Fruit fly (Drosophila melanogaster): Measurements from ENCODE around the gene SmydA-2.

Gene SmydA-2

dm6 chr3L:18976720-18977119 lies 26.3 kb downstream of the SmydA-2 start (continued):
- TF ChIP-seq vri (GFP tag; optimal IDR thresholded peaks at IDR 0.05) = no peak
- no peak for TF ChIP-seq cyc (GFP tag; optimal IDR thresholded peaks at IDR 0.05)
- TF ChIP-seq fkh (GFP tag; optimal IDR thresholded peaks at IDR 0.05) = no peak
- peak; percentile 76 for TF ChIP-seq svp (GFP tag)
- peak; percentile 1 for TF ChIP-seq CG8319 (GFP tag; optimal IDR thresholded peaks at IDR 0.05)
- TF ChIP-seq CG6792 (GFP tag; optimal IDR thresholded peaks at IDR 0.05) = no peak
- no peak for TF ChIP-seq CG3032 (tag; optimal IDR thresholded peaks at IDR 0.05)
- no peak for TF ChIP-seq net (GFP tag; optimal IDR thresholded peaks at IDR 0.05)
- TF ChIP-seq pdm3 (GFP tag; optimal IDR thresholded peaks at IDR 0.05) = peak; percentile 31
- TF ChIP-seq Hr38 (GFP tag; optimal IDR thresholded peaks at IDR 0.05) = no peak
- no peak for TF ChIP-seq CG7368 (GFP tag; optimal IDR thresholded peaks at IDR 0.05)
- TF ChIP-seq Eip93F (GFP tag; optimal IDR thresholded peaks at IDR 0.05) = no peak
- TF ChIP-seq CG6808 (GFP tag; optimal IDR thresholded peaks at IDR 0.05) = no peak
- no peak for TF ChIP-seq dsx (GFP tag; optimal IDR thresholded peaks at IDR 0.05; ENCODE audit: poor library complexity, severe bottlenecking)
- TF ChIP-seq CG11902 (GFP tag; optimal IDR thresholded peaks at IDR 0.05) = no peak
- TF ChIP-seq dac (GFP tag; optimal IDR thresholded peaks at IDR 0.05) = no peak
- TF ChIP-seq CG4318 (GFP tag; optimal IDR thresholded peaks at IDR 0.05) = no peak
- TF ChIP-seq Smox (GFP tag; optimal IDR thresholded peaks at IDR 0.05) = peak; percentile 50
- no peak for TF ChIP-seq CG6163 (GFP tag; IDR thresholded peaks at IDR 0.05)
- TF ChIP-seq fd85E (GFP tag; optimal IDR thresholded peaks at IDR 0.05) = no peak
- no peak for TF ChIP-seq CG16779 (tag; optimal IDR thresholded peaks at IDR 0.05)
- no peak for TF ChIP-seq Lpt (GFP tag; optimal IDR thresholded peaks at IDR 0.05)
- TF ChIP-seq CG32006 (GFP tag; optimal IDR thresholded peaks at IDR 0.05) = no peak
- TF ChIP-seq achi (GFP tag; optimal IDR thresholded peaks at IDR 0.05) = peak; percentile 25
- TF ChIP-seq CG11294 (GFP tag; IDR thresholded peaks at IDR 0.05) = no peak
- TF ChIP-seq Met (GFP tag; optimal IDR thresholded peaks at IDR 0.05) = peak; percentile 48
- TF ChIP-seq CG15336 (GFP tag; IDR thresholded peaks at IDR 0.05) = no peak
- no peak for TF ChIP-seq CG8632 (GFP tag; optimal IDR thresholded peaks at IDR 0.05)
- no peak for TF ChIP-seq OdsH (GFP tag; optimal IDR thresholded peaks at IDR 0.05)
- no peak for TF ChIP-seq Gug (GFP tag; IDR thresholded peaks at IDR 0.05)
- no peak for TF ChIP-seq CG9139 (GFP tag; optimal IDR thresholded peaks at IDR 0.05)

- TF ChIP-seq CG3919 (GFP tag; optimal IDR thresholded peaks at IDR 0.05) (peak; percentile 10), CG7368 (GFP tag; optimal IDR thresholded peaks at IDR 0.05) (no peak), CG6163 (GFP tag; IDR thresholded peaks at IDR 0.05) (0 out of 3 replicates have a peak, but pooled peaks have one; percentile 25), Hr4 (GFP tag; optimal IDR thresholded peaks at IDR 0.05) (no peak), CG31627 (GFP tag; optimal IDR thresholded peaks at IDR 0.05) (peak; percentile 38), CG8119 (GFP tag; IDR thresholded peaks at IDR 0.05) (no peak), Eip75B (GFP tag; optimal IDR thresholded peaks at IDR 0.05) (no peak), pdm3 (GFP tag; optimal IDR thresholded peaks at IDR 0.05) (peak; percentile 8), Eip93F (GFP tag; optimal IDR thresholded peaks at IDR 0.05) (no peak), Eip78C (GFP tag) (peak; percentile 62)
Observed at dm6 chr3L:18968193-18968969, 34.7 kb downstream of the SmydA-2 start.

dm6 chr3L:18957032-18957431 lies 46.0 kb downstream of the SmydA-2 start:
- TF ChIP-seq CG4318 (GFP tag; optimal IDR thresholded peaks at IDR 0.05) (no peak), Eip78C (GFP tag) (peak; percentile 22)

- TF ChIP-seq CG8319 (GFP tag; optimal IDR thresholded peaks at IDR 0.05) = no peak
- TF ChIP-seq CG8119 (GFP tag; IDR thresholded peaks at IDR 0.05) = no peak
- no peak for TF ChIP-seq Eip93F (GFP tag; optimal IDR thresholded peaks at IDR 0.05)
- TF ChIP-seq CG6276 (GFP tag; optimal IDR thresholded peaks at IDR 0.05) = no peak
- no peak for TF ChIP-seq Sox102F (GFP tag; optimal IDR thresholded peaks at IDR 0.05)
- no peak for TF ChIP-seq ss (GFP tag; optimal IDR thresholded peaks at IDR 0.05)
- TF ChIP-seq CG6808 (GFP tag; optimal IDR thresholded peaks at IDR 0.05) = no peak
- TF ChIP-seq Eip75B (GFP tag; optimal IDR thresholded peaks at IDR 0.05) = peak; percentile 22
- no peak for TF ChIP-seq CG3032 (tag; optimal IDR thresholded peaks at IDR 0.05)
- peak; percentile 1 for TF ChIP-seq CG1621 (tag; optimal IDR thresholded peaks at IDR 0.05)
- no peak for TF ChIP-seq eg (GFP tag; IDR thresholded peaks at IDR 0.05)
- TF ChIP-seq Eip78C (GFP tag) = no peak
- no peak for TF ChIP-seq CG34406 (GFP tag; optimal IDR thresholded peaks at IDR 0.05)
- TF ChIP-seq CG11294 (GFP tag; IDR thresholded peaks at IDR 0.05) = no peak
- TF ChIP-seq acj6 (GFP tag; optimal IDR thresholded peaks at IDR 0.05) = no peak
- no peak for TF ChIP-seq Smox (GFP tag; optimal IDR thresholded peaks at IDR 0.05)
- TF ChIP-seq CG32006 (GFP tag; optimal IDR thresholded peaks at IDR 0.05) = no peak
- peak; percentile 97 for TF ChIP-seq vri (GFP tag; optimal IDR thresholded peaks at IDR 0.05)
- no peak for TF ChIP-seq Hr38 (GFP tag; optimal IDR thresholded peaks at IDR 0.05)
- no peak for TF ChIP-seq Ets96B (tag; optimal IDR thresholded peaks at IDR 0.05)
- no peak for TF ChIP-seq CG3919 (GFP tag; optimal IDR thresholded peaks at IDR 0.05)
Observed at dm6 chr3L:18952399-18952798, 50.7 kb downstream of the SmydA-2 start.
